Fruit fly (Drosophila melanogaster) whole organism, pupa: ENCODE measurements around the gene Rh4.

Experiments
- CG12605 ChIP-seq: fragments of 200-800 bp; sonication (Bioruptor generic); IDR thresholded peaks from 2 replicates; pipeline ENCODE4 v1.3.6; 2022; ENCODE audit warnings: missing biosample characterization, missing genetic modification characterization
- CG13204 ChIP-seq: fragments of 200-800 bp; sonication (Bioruptor generic); optimal IDR thresholded peaks from 2 replicates; lab custom pipeline; 2018; ENCODE audit warnings: missing biosample characterization, mild to moderate bottlenecking, missing genetic modification characterization, moderate library complexity
- CG34367 ChIP-seq: fragments of 200-800 bp; sonication (Bioruptor generic); optimal IDR thresholded peaks from 2 replicates; lab custom pipeline; 2018; ENCODE audit warnings: missing biosample characterization, mild to moderate bottlenecking, missing genetic modification characterization
- CG4496 ChIP-seq: fragments of 200-800 bp; sonication (Bioruptor generic); IDR thresholded peaks from 3 replicates; pipeline ENCODE4 v1.3.6; 2022; ENCODE audit warnings: missing biosample characterization, missing genetic modification characterization
- CG8159 ChIP-seq: fragments of 200-800 bp; sonication (Bioruptor generic); optimal IDR thresholded peaks from 3 replicates; lab custom pipeline; 2018; ENCODE audit warnings: missing biosample characterization, mild to moderate bottlenecking, missing genetic modification characterization, moderate library complexity
- CG8301 ChIP-seq: fragments of 200-800 bp; sonication (Bioruptor generic); optimal IDR thresholded peaks from 2 replicates; lab custom pipeline; 2018; ENCODE audit warnings: missing biosample characterization, mild to moderate bottlenecking, missing genetic modification characterization
- CG9948 ChIP-seq: fragments of 200-800 bp; sonication (Bioruptor generic); optimal IDR thresholded peaks from 2 replicates; lab custom pipeline; 2018; ENCODE audit warnings: missing biosample characterization, mild to moderate bottlenecking, missing genetic modification characterization, moderate library complexity
- D1 ChIP-seq: fragments of 200-800 bp; sonication (Bioruptor generic); optimal IDR thresholded peaks from 2 replicates; lab custom pipeline; 2018; ENCODE audit warnings: missing biosample characterization, mild to moderate bottlenecking, missing genetic modification characterization, moderate library complexity
- Ets98B ChIP-seq: fragments of 200-800 bp; sonication (Bioruptor generic); IDR thresholded peaks from 2 replicates; pipeline ENCODE4 v1.3.6; 2022; ENCODE audit warnings: missing biosample characterization, missing genetic modification characterization
- Pif1A ChIP-seq: fragments of 200-800 bp; sonication (Bioruptor generic); optimal IDR thresholded peaks from 3 replicates; lab custom pipeline; 2016; ENCODE audit warnings: missing biosample characterization, missing genetic modification characterization
- Pif1B ChIP-seq: fragments of 200-800 bp; sonication (Bioruptor generic); optimal IDR thresholded peaks from 3 replicates; lab custom pipeline; 2016; ENCODE audit warnings: missing biosample characterization, missing genetic modification characterization
- Snoo ChIP-seq: fragments of 200-800 bp; sonication (Bioruptor generic); optimal IDR thresholded peaks from 3 replicates; lab custom pipeline; 2017; ENCODE audit warnings: missing biosample characterization, mild to moderate bottlenecking, missing genetic modification characterization, inconsistent platforms
- fd96Ca ChIP-seq: fragments of 200-800 bp; sonication (Bioruptor generic); IDR thresholded peaks from 3 replicates; pipeline ENCODE4 v1.3.6; 2022; ENCODE audit warnings: missing biosample characterization, missing genetic modification characterization
- gl ChIP-seq: fragments of 200-800 bp; sonication (Bioruptor generic); optimal IDR thresholded peaks from 2 replicates; lab custom pipeline; 2018; ENCODE audit warnings: missing biosample characterization, mild to moderate bottlenecking, missing genetic modification characterization

- TF ChIP-seq CG9948 (no peak), CG12605 (GFP tag; lab: Robert Waterston, UW) (peak; percentile 29; the same call in 1 of the 2 replicates), CG8159 (tag; lab: Kevin White, UChicago) (no peak), CG4496 (GFP tag; lab: Robert Waterston, UW) (no peak), CG8301 (no peak), CG13204 (GFP tag; lab: Kevin White, UChicago) (no peak), Ets98B (no peak), D1 (tag; lab: Kevin White, UChicago) (peak; percentile 3), Pif1B (GFP tag; lab: Kevin White, UChicago) (no peak), gl (tag; lab: Kevin White, UChicago) (no peak), Pif1A (GFP tag; lab: Kevin White, UChicago) (no peak), fd96Ca (GFP tag; lab: Robert Waterston, UW) (no peak), Snoo (tag; lab: Kevin White, UChicago) (no peak), CG34367 (tag; lab: Kevin White, UChicago) (no peak)
Measured at dm6 chr3L:16865123-16865831, 3.0 kb upstream of the Rh4 start, which contains the start of gene Lmpt.
